Fruit fly (Drosophila melanogaster): ENCODE measurements around the gene Traf6.

Traf6 gene

dm6 chrX:8202724-8203362 lies 45.7 kb upstream of the Traf6 start:
- TF ChIP-seq CG10431 (GFP tag; optimal IDR thresholded peaks at IDR 0.05) (no peak), usp (GFP tag; optimal IDR thresholded peaks at IDR 0.05) (no peak), Bgb (GFP tag; IDR thresholded peaks at IDR 0.05; ENCODE audit: partially characterized antibody) (no peak), CG14014 (GFP tag; IDR thresholded peaks at IDR 0.05) (no peak), Ptx1 (GFP tag; IDR thresholded peaks at IDR 0.05) (peak; percentile 38; the same call in 1 of the 2 replicates), CG12769 (tag; optimal IDR thresholded peaks at IDR 0.05) (peak; percentile 42), caup (GFP tag; optimal IDR thresholded peaks at IDR 0.05; ENCODE audit: severe bottlenecking) (no peak), CG17361 (GFP tag; IDR thresholded peaks at IDR 0.05) (0 out of 3 replicates have a peak, but pooled peaks have one; percentile 24), ranshi (GFP tag; IDR thresholded peaks at IDR 0.05) (no peak), CG16815 (GFP tag; optimal IDR thresholded peaks at IDR 0.05) (no peak), CG12071 (GFP tag; optimal IDR thresholded peaks at IDR 0.05) (no peak), CG32532 (GFP tag; IDR thresholded peaks at IDR 0.05) (0 out of 2 replicates have a peak, but pooled peaks have one; percentile 10), btn (GFP tag; optimal IDR thresholded peaks at IDR 0.05) (no peak), az2 (GFP tag; optimal IDR thresholded peaks at IDR 0.05) (peak; percentile 14), Opbp (GFP tag; IDR thresholded peaks at IDR 0.05; ENCODE audit: partially characterized antibody) (no peak), HLH4C (GFP tag; IDR thresholded peaks at IDR 0.05; ENCODE audit: partially characterized antibody) (no peak), Ets65A (GFP tag) (no peak), CG10543 (GFP tag; optimal IDR thresholded peaks at IDR 0.05) (peak; percentile 33), Hr3 (GFP tag; optimal IDR thresholded peaks at IDR 0.05) (peak; percentile 10), CG2875 (GFP tag; optimal IDR thresholded peaks at IDR 0.05) (no peak), cwo (GFP tag; optimal IDR thresholded peaks at IDR 0.05) (peak; percentile 43), pum (GFP tag; optimal IDR thresholded peaks at IDR 0.05) (no peak), gt (GFP tag; IDR thresholded peaks at IDR 0.05) (no peak), Spps (tag; optimal IDR thresholded peaks at IDR 0.05) (no peak), Rfx (GFP tag; IDR thresholded peaks at IDR 0.05) (peak; percentile 54; the same call in 1 of the 2 replicates), Tbp (GFP tag; optimal IDR thresholded peaks at IDR 0.05) (no peak), lov (optimal IDR thresholded peaks at IDR 0.05) (no peak), lov (GFP tag; IDR thresholded peaks at IDR 0.05) (no peak), lmd (GFP tag; IDR thresholded peaks at IDR 0.05) (peak; percentile 24; the same call in 1 of the 2 replicates), B-H2 (GFP tag; optimal IDR thresholded peaks at IDR 0.05) (no peak), zen2 (GFP tag; IDR thresholded peaks at IDR 0.05; ENCODE audit: partially characterized antibody) (no peak), Optix (GFP tag; IDR thresholded peaks at IDR 0.05) (no peak), tap (tag; optimal IDR thresholded peaks at IDR 0.05) (no peak), CG14965 (GFP tag; optimal IDR thresholded peaks at IDR 0.05; ENCODE audit: borderline replicate concordance) (no peak), org-1 (GFP tag; optimal IDR thresholded peaks at IDR 0.05) (peak; percentile 25), wdn (GFP tag; IDR thresholded peaks at IDR 0.05) (no peak), CG15479 (GFP tag; optimal IDR thresholded peaks at IDR 0.05) (no peak), bcd (GFP tag; optimal IDR thresholded peaks at IDR 0.05) (peak; percentile 19), dysf (GFP tag; IDR thresholded peaks at IDR 0.05) (peak; percentile 50; the same call in 1 of the 3 replicates), CG10147 (GFP tag; optimal IDR thresholded peaks at IDR 0.05) (no peak), CG11504 (tag; optimal IDR thresholded peaks at IDR 0.05) (peak; percentile 67), Elba2 (GFP tag; optimal IDR thresholded peaks at IDR 0.05) (no peak), lab (GFP tag; optimal IDR thresholded peaks at IDR 0.05) (peak; percentile 48), CG8281 (tag; optimal IDR thresholded peaks at IDR 0.05) (no peak), Chrac-16 (GFP tag; optimal IDR thresholded peaks at IDR 0.05) (no peak), Nf-YC (tag; optimal IDR thresholded peaks at IDR 0.05) (peak; percentile 14), CG10321 (GFP tag; IDR thresholded peaks at IDR 0.05) (no peak), CG3407 (GFP tag; optimal IDR thresholded peaks at IDR 0.05) (no peak), ro (GFP tag; IDR thresholded peaks at IDR 0.05) (no peak), grau (tag; optimal IDR thresholded peaks at IDR 0.05) (peak; percentile 34)

Data from whole organism, embryonic.